Worm (Caenorhabditis elegans): ENCODE results near the gene F28F8.7.

DNA sequence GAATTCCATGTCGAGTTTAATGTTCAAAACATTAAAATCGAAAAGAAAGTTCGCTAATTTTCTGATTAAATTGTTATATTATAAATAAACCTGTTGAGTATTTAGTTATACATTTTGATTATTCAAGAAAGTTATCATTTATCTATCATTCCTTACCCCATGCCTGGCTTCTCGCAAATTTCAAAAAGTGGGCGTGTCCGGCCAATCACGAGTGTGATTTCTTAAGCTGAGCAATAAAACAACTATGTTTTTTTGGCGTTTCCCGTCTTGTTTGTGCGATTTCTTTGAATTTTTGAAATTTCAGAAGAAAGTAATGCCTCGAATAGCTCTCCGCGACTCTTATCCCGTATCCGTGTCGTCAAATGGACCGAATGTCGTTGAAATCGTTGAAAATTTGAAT is 17.8 kb downstream of the F28F8.7 start, which contains the start of gene fbxa-94:
- TF ChIP-seq flt-1 (GFP tag; IDR thresholded peaks at IDR 0.05) (no peak), ztf-23 (GFP tag; IDR thresholded peaks at IDR 0.05) (no peak), ztf-29 (GFP tag; IDR thresholded peaks at IDR 0.05) (no peak), T22C8.4 (GFP tag; IDR thresholded peaks at IDR 0.05) (no peak), klf-2 (GFP tag; conservative IDR thresholded peaks at IDR 0.05) (no peak), tab-1 (GFP tag; IDR thresholded peaks at IDR 0.05) (no peak), ref-1 (GFP tag; conservative IDR thresholded peaks at IDR 0.05) (no peak), cog-1 (tag; optimal IDR thresholded peaks at IDR 0.05) (no peak), med-1 (GFP tag; optimal IDR thresholded peaks at IDR 0.05; ENCODE audit: insufficient read depth) (no peak)

Data from whole organism, midembryonic.